Worm (Caenorhabditis elegans) whole organism, mixed stage, embryonic: ENCODE data around the gene let-70.
A peak's percentile ranks its signal among the peaks of the same experiment; 100 is the strongest.

Experiments
- M03D4.4 ChIP-seq: sonication (generic microtip); optimal IDR thresholded peaks from 2 replicates; lab custom pipeline; 2017; ENCODE audit warnings: mild to moderate bottlenecking, missing genetic modification characterization, missing compliant biosample characterization
- bed-3 ChIP-seq: fragments of 200-800 bp; sonication (Bioruptor generic); optimal IDR thresholded peaks from 3 replicates; lab custom pipeline; 2018; ENCODE audit warnings: mild to moderate bottlenecking, missing genetic modification characterization, moderate library complexity, missing compliant biosample characterization
- blmp-1 ChIP-seq: fragments of 150-350 bp; optimal IDR thresholded peaks from 2 replicates; lab custom pipeline; 2014; ENCODE audit warnings: missing biosample characterization, missing genetic modification characterization
- ceh-39 ChIP-seq: fragments of 150-350 bp; optimal IDR thresholded peaks from 2 replicates; lab custom pipeline; 2014; ENCODE audit warnings: missing biosample characterization, missing genetic modification characterization
- ceh-43 ChIP-seq: fragments of 200-800 bp; sonication (Bioruptor generic); optimal IDR thresholded peaks from 2 replicates; lab custom pipeline; 2018; ENCODE audit warnings: mild to moderate bottlenecking, missing genetic modification characterization, moderate library complexity, missing compliant biosample characterization
- ceh-83 ChIP-seq: fragments of 200-800 bp; sonication (Bioruptor generic); optimal IDR thresholded peaks from 2 replicates; lab custom pipeline; 2018; ENCODE audit warnings: mild to moderate bottlenecking, missing genetic modification characterization, missing compliant biosample characterization
- ces-1 ChIP-seq: fragments of 150-350 bp; optimal IDR thresholded peaks from 2 replicates; lab custom pipeline; 2014; ENCODE audit warnings: missing biosample characterization, missing genetic modification reagents, missing genetic modification characterization
- cnd-1 ChIP-seq: fragments of 200-800 bp; sonication (Bioruptor generic); optimal IDR thresholded peaks from 2 replicates; lab custom pipeline; 2018; ENCODE audit warnings: mild to moderate bottlenecking, missing genetic modification characterization, missing compliant biosample characterization
- drap-1 ChIP-seq: fragments of 200-800 bp; sonication (Bioruptor generic); optimal IDR thresholded peaks from 3 replicates; lab custom pipeline; 2018; ENCODE audit warnings: mild to moderate bottlenecking, missing genetic modification characterization, missing compliant biosample characterization
- elt-1 ChIP-seq: sonication (generic microtip); optimal IDR thresholded peaks from 2 replicates; lab custom pipeline; 2017; ENCODE audit warnings: missing genetic modification characterization, mild to moderate bottlenecking, missing compliant biosample characterization, antibody characterized with exemption, moderate library complexity, borderline replicate concordance; ENCODE audit not compliant: insufficient read depth
- elt-3 ChIP-seq: fragments of 150-350 bp; optimal IDR thresholded peaks from 2 replicates; lab custom pipeline; 2014; ENCODE audit warnings: missing biosample characterization, missing genetic modification characterization
- flh-1 ChIP-seq: fragments of 200-800 bp; sonication (Bioruptor generic); optimal IDR thresholded peaks from 2 replicates; lab custom pipeline; 2018; ENCODE audit warnings: mild to moderate bottlenecking, missing genetic modification characterization, moderate library complexity, missing compliant biosample characterization
- ham-2 ChIP-seq: fragments of 200-800 bp; sonication (Bioruptor generic); optimal IDR thresholded peaks from 2 replicates; lab custom pipeline; 2018; ENCODE audit warnings: mild to moderate bottlenecking, missing genetic modification characterization, missing compliant biosample characterization
- hlh-1 ChIP-seq: fragments of 150-350 bp; optimal IDR thresholded peaks from 2 replicates; lab custom pipeline; 2014; ENCODE audit warnings: missing biosample characterization, missing genetic modification reagents, missing genetic modification characterization
- lin-13 ChIP-seq: fragments of 150-350 bp; optimal IDR thresholded peaks from 2 replicates; lab custom pipeline; 2014; ENCODE audit warnings: missing biosample characterization, missing genetic modification characterization
- lin-32 ChIP-seq: fragments of 200-800 bp; sonication (Bioruptor generic); optimal IDR thresholded peaks from 2 replicates; lab custom pipeline; 2018; ENCODE audit warnings: mild to moderate bottlenecking, missing genetic modification characterization, missing compliant biosample characterization
- lsy-2 ChIP-seq: fragments of 150-350 bp; optimal IDR thresholded peaks from 2 replicates; lab custom pipeline; 2014; ENCODE audit warnings: missing biosample characterization, missing genetic modification characterization
- mab-5 ChIP-seq: fragments of 150-350 bp; optimal IDR thresholded peaks from 2 replicates; lab custom pipeline; 2014; ENCODE audit warnings: missing biosample characterization, missing genetic modification characterization
- mep-1 ChIP-seq: fragments of 150-350 bp; optimal IDR thresholded peaks from 2 replicates; lab custom pipeline; 2017; ENCODE audit warnings: missing biosample characterization, missing genetic modification reagents, missing genetic modification characterization, inconsistent platforms
- mls-2 ChIP-seq: sonication (generic microtip); optimal IDR thresholded peaks from 2 replicates; lab custom pipeline; 2016; ENCODE audit warnings: mild to moderate bottlenecking, missing genetic modification characterization, moderate library complexity, missing compliant biosample characterization
- nhr-12 ChIP-seq: fragments of 150-350 bp; optimal IDR thresholded peaks from 2 replicates; lab custom pipeline; 2014; ENCODE audit warnings: missing biosample characterization, missing genetic modification characterization
- nhr-2 ChIP-seq: fragments of 150-350 bp; optimal IDR thresholded peaks from 2 replicates; lab custom pipeline; 2014; ENCODE audit warnings: missing biosample characterization, missing genetic modification characterization
- nhr-237 ChIP-seq: fragments of 150-350 bp; optimal IDR thresholded peaks from 2 replicates; lab custom pipeline; 2014; ENCODE audit warnings: missing biosample characterization, missing genetic modification characterization
- nhr-28 ChIP-seq: fragments of 150-350 bp; optimal IDR thresholded peaks from 2 replicates; lab custom pipeline; 2014; ENCODE audit warnings: missing biosample characterization, missing genetic modification characterization
- nhr-76 ChIP-seq: sonication (generic microtip); optimal IDR thresholded peaks from 2 replicates; lab custom pipeline; 2017; ENCODE audit warnings: missing biosample characterization, missing genetic modification characterization
- pha-4 ChIP-seq: fragments of 150-350 bp; optimal IDR thresholded peaks from 2 replicates; lab custom pipeline; 2018; ENCODE audit warnings: missing biosample characterization, missing genetic modification reagents, missing genetic modification characterization
- sem-2 ChIP-seq: fragments of 200-800 bp; sonication (Bioruptor generic); optimal IDR thresholded peaks from 2 replicates; lab custom pipeline; 2018; ENCODE audit warnings: mild to moderate bottlenecking, missing genetic modification characterization, missing compliant biosample characterization
- snpc-4 ChIP-seq: fragments of 150-350 bp; optimal IDR thresholded peaks from 2 replicates; lab custom pipeline; 2014; ENCODE audit warnings: missing biosample characterization, missing genetic modification characterization
- sptf-1 ChIP-seq: sonication (generic microtip); optimal IDR thresholded peaks from 2 replicates; lab custom pipeline; 2017; ENCODE audit warnings: mild to moderate bottlenecking, missing genetic modification characterization, moderate library complexity, missing compliant biosample characterization
- tbx-8 ChIP-seq: fragments of 200-800 bp; sonication (Bioruptor generic); optimal IDR thresholded peaks from 2 replicates; lab custom pipeline; 2018; ENCODE audit warnings: mild to moderate bottlenecking, missing genetic modification characterization, moderate library complexity, missing compliant biosample characterization
- unc-120 ChIP-seq: sonication (generic microtip); optimal IDR thresholded peaks from 2 replicates; lab custom pipeline; 2017; ENCODE audit warnings: missing genetic modification characterization, missing compliant biosample characterization; ENCODE audit not compliant: poor library complexity, severe bottlenecking
- unc-39 ChIP-seq: fragments of 150-350 bp; optimal IDR thresholded peaks from 2 replicates; lab custom pipeline; 2014; ENCODE audit warnings: missing biosample characterization, missing genetic modification characterization
- unc-62 ChIP-seq: fragments of 150-350 bp; optimal IDR thresholded peaks from 2 replicates; lab custom pipeline; 2014; ENCODE audit warnings: missing biosample characterization, missing genetic modification reagents, missing genetic modification characterization
- zip-8 ChIP-seq: fragments of 150-350 bp; optimal IDR thresholded peaks from 2 replicates; lab custom pipeline; 2014; ENCODE audit warnings: missing biosample characterization, missing genetic modification characterization
- ztf-11 ChIP-seq: fragments of 150-350 bp; optimal IDR thresholded peaks from 2 replicates; lab custom pipeline; 2014; ENCODE audit warnings: missing biosample characterization, missing genetic modification characterization

Gene let-70

ce11 chrIV:11125200-11125599 lies 43.1 kb upstream of the let-70 start:
- TF ChIP-seq ceh-39 (tag; lab: Kevin White, UChicago) (no peak), mls-2 (peak; percentile 46), zip-8 (tag; lab: Kevin White, UChicago) (no peak), unc-120 (peak; percentile 63), pha-4 (tag; lab: Kevin White, UChicago) (peak; percentile 41), lin-13 (tag; lab: Kevin White, UChicago) (peak; percentile 38), flh-1 (GFP tag; lab: Kevin White, UChicago) (no peak), lsy-2 (tag; lab: Kevin White, UChicago) (peak; percentile 43), ztf-11 (no peak)

DNA sequence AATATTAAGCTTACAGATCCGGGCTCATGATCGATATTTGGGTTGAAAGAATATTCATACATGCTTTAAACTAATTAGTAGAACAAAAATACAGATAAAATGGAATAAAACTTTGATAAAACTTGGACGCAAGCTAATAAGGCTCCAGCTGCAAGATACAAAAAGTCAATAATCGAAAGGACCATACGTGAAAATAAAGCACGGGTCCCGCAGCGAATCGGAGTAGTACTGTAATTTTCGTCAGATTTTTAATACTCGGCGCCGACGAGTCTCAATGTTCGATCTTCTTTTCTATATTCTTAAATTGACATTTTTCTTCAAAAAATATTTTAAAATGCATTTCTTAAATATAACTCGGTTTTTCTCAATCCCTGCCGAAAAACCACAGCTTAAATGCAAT lies 42.6 kb upstream of the let-70 start, which contains the start of gene spo-11:
Gene spo-11, minus strand, starts transcription at position 189 of the 400 bp plus-strand sequence.
- no peak for TF ChIP-seq sem-2
- TF ChIP-seq snpc-4 = no peak
- no peak for TF ChIP-seq ces-1 (GFP tag; lab: Kevin White, UChicago)

DNA sequence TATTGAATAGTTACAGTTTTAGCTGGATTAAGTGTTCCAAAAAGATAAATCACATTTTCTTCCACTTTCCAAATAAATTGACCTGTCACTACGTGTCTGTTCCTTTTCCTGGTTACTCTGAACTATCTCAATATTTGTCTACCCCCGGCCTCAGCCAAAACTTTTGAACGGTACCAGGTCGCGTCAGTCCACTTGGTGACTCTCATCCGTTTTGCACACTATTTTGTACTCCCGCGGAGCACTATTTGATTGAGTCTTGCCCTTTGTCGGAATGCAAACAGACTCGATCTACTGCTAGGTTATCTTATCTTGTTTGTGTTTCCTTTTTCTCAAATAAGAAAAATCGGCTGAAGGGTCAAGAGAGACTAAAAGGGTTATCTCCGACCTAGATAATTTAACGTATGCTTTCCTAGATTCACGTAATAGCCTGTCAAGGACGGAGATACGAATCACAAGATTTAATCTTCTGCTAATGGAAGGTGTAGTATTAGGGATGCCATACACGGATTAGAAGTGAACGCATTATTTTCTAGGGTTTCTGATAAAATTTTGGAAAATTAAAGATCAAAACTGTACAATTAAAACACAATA lies 38.0 kb upstream of the let-70 start:
- no peak for TF ChIP-seq hlh-1 (tag; lab: Kevin White, UChicago)
- peak; percentile 95 for TF ChIP-seq elt-1 (tag; lab: Kevin White, UChicago)
- no peak for TF ChIP-seq snpc-4
- peak; percentile 50 for TF ChIP-seq nhr-2
- no peak for TF ChIP-seq ceh-39 (tag; lab: Kevin White, UChicago)
- TF ChIP-seq sptf-1 (tag; lab: Kevin White, UChicago) = no peak
- TF ChIP-seq ham-2 (GFP tag; lab: Kevin White, UChicago) = peak; percentile 74
- no peak for TF ChIP-seq lin-32 (GFP tag; lab: Kevin White, UChicago)
- TF ChIP-seq ces-1 (GFP tag; lab: Kevin White, UChicago) = no peak
- no peak for TF ChIP-seq blmp-1 (tag; lab: Kevin White, UChicago)
- no peak for TF ChIP-seq mab-5 (tag; lab: Kevin White, UChicago)
- TF ChIP-seq pha-4 (tag; lab: Kevin White, UChicago) = peak; percentile 10

ce11 chrIV:11118837-11119491 lies 36.9 kb upstream of the let-70 start, which contains the start of the genes imp-2 and enpl-1:
imp-2 (minus strand) TSS chrIV:11118887.
enpl-1 (plus strand) TSS chrIV:11119298.
- TF ChIP-seq nhr-237 (peak; percentile 50), unc-120 (peak; percentile 98), ceh-39 (tag; lab: Kevin White, UChicago) (peak; percentile 85), mls-2 (peak; percentile 74), elt-1 (tag; lab: Kevin White, UChicago) (no peak), snpc-4 (no peak), ham-2 (GFP tag; lab: Kevin White, UChicago) (peak; percentile 79), nhr-12 (no peak), unc-62 (GFP tag; lab: Kevin White, UChicago) (peak; percentile 31), bed-3 (GFP tag; lab: Kevin White, UChicago) (no peak), zip-8 (tag; lab: Kevin White, UChicago) (no peak), elt-3 (tag; lab: Kevin White, UChicago) (no peak), lin-32 (GFP tag; lab: Kevin White, UChicago) (no peak), ceh-83 (GFP tag; lab: Kevin White, UChicago) (no peak), ztf-11 (peak; percentile 18), lin-13 (tag; lab: Kevin White, UChicago) (peak; percentile 88), sptf-1 (tag; lab: Kevin White, UChicago) (peak; percentile 79), hlh-1 (tag; lab: Kevin White, UChicago) (peak; percentile 60), M03D4.4 (peak; percentile 62), pha-4 (tag; lab: Kevin White, UChicago) (peak; percentile 73), drap-1 (GFP tag; lab: Kevin White, UChicago) (peak; percentile 60), mab-5 (tag; lab: Kevin White, UChicago) (no peak), mep-1 (tag; lab: Kevin White, UChicago) (peak; percentile 93), cnd-1 (tag; lab: Kevin White, UChicago) (peak; percentile 58), nhr-76 (tag; lab: Kevin White, UChicago) (no peak), blmp-1 (tag; lab: Kevin White, UChicago) (no peak), sem-2 (no peak), nhr-28 (tag; lab: Kevin White, UChicago) (no peak), ces-1 (GFP tag; lab: Kevin White, UChicago) (peak; percentile 88), lsy-2 (tag; lab: Kevin White, UChicago) (peak; percentile 87), ceh-43 (GFP tag; lab: Kevin White, UChicago) (peak; percentile 38), flh-1 (GFP tag; lab: Kevin White, UChicago) (no peak), nhr-2 (peak; percentile 57), tbx-8 (GFP tag; lab: Kevin White, UChicago) (no peak), unc-39 (tag; lab: Kevin White, UChicago) (no peak)
